Fruit fly (Drosophila melanogaster): Measurements from ENCODE around the gene ema.

DNA sequence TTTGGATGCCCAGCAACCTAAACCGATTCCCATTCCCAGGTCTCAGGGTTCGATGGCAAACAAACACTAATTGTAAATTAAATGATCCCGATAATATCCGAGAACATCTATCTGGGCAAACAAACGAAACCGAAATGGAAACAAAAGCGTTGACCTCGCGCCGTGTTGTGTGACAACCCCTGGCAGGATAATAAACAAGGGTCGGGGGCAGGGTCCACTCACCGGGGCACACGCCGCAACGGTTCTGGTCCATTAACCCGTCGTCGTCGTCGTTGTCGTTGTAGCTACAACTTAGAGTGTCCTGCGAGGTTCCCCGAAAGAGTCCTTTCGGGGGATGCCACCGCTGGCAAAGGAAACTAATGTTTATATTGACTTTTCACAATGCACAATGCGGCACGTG, 52.3 kb downstream of the ema start:
- no peak for TF ChIP-seq psq (GFP tag; optimal IDR thresholded peaks at IDR 0.05)
- no peak for TF ChIP-seq Hnf4 (GFP tag; optimal IDR thresholded peaks at IDR 0.05)
- TF ChIP-seq OdsH (GFP tag; optimal IDR thresholded peaks at IDR 0.05), result no peak
- TF ChIP-seq foxo (GFP tag; optimal IDR thresholded peaks at IDR 0.05), result no peak
- no peak for TF ChIP-seq CG32264 (GFP tag; optimal IDR thresholded peaks at IDR 0.05)
- TF ChIP-seq br (GFP tag; optimal IDR thresholded peaks at IDR 0.05), result no peak
- TF ChIP-seq Dif (GFP tag; optimal IDR thresholded peaks at IDR 0.05; ENCODE audit: partially characterized antibody), result no peak
- no peak for TF ChIP-seq Sp1 (GFP tag; optimal IDR thresholded peaks at IDR 0.05)
- TF ChIP-seq sv (GFP tag; optimal IDR thresholded peaks at IDR 0.05), result no peak

Data from whole organism, wandering third instar larva.